Fruit fly (Drosophila melanogaster): ENCODE results near the gene CG15760.

CG15760 gene

DNA sequence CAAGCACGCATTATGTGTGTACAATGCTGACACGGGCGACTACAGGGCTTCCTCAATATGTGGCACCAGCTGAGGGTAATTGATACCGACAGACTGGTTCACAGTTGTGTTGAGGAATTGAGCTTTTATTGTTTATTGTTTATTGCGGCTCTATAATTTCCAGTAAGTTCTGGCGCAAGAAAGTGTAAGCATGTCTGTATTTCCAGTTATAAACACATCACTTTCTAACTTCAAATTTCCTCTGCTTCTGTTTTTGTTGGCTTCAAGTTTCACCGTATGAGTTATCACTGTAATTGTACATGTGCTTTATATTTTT, 43.0 kb upstream of the CG15760 start (continued):
- no peak for TF ChIP-seq Usf (GFP tag; optimal IDR thresholded peaks at IDR 0.05)
- 0 out of 2 replicates have a peak, but pooled peaks have one; percentile 28 for TF ChIP-seq CG16779 (GFP tag; IDR thresholded peaks at IDR 0.05)
- TF ChIP-seq PHDP (tag; optimal IDR thresholded peaks at IDR 0.05), result peak; percentile 72
- no peak for TF ChIP-seq stwl (tag; optimal IDR thresholded peaks at IDR 0.05)
- peak; percentile 84 for TF ChIP-seq shn (GFP tag; optimal IDR thresholded peaks at IDR 0.05)
- no peak for TF ChIP-seq Sry-β (GFP tag; optimal IDR thresholded peaks at IDR 0.05)
- peak; percentile 56 for TF ChIP-seq CG8281 (tag; optimal IDR thresholded peaks at IDR 0.05)
- no peak for TF ChIP-seq usp (GFP tag; optimal IDR thresholded peaks at IDR 0.05)
- peak; percentile 14 for TF ChIP-seq CG3995 (GFP tag; optimal IDR thresholded peaks at IDR 0.05)
- peak; percentile 66 for TF ChIP-seq oc (tag; optimal IDR thresholded peaks at IDR 0.05)
- TF ChIP-seq CG12236 (GFP tag; optimal IDR thresholded peaks at IDR 0.05), result peak; percentile 37
- peak in 1 of 2 experiments; percentile 66 for TF ChIP-seq Eip74EF (GFP tag; optimal IDR thresholded peaks at IDR 0.05)
- peak; percentile 57 for TF ChIP-seq CG12744 (GFP tag; optimal IDR thresholded peaks at IDR 0.05)
- TF ChIP-seq toy (GFP tag; IDR thresholded peaks at IDR 0.05), result no peak
- no peak for TF ChIP-seq CG34224 (GFP tag; IDR thresholded peaks at IDR 0.05; ENCODE audit: partially characterized antibody)
- TF ChIP-seq ash1 (GFP tag; optimal IDR thresholded peaks at IDR 0.05), result no peak
- TF ChIP-seq CG10321 (GFP tag; IDR thresholded peaks at IDR 0.05), result no peak
- TF ChIP-seq Side (GFP tag; optimal IDR thresholded peaks at IDR 0.05), result peak; percentile 77
- no peak for TF ChIP-seq sima (GFP tag; optimal IDR thresholded peaks at IDR 0.05)
- TF ChIP-seq CG10565 (GFP tag; optimal IDR thresholded peaks at IDR 0.05), result no peak
- no peak for TF ChIP-seq Ets97D (GFP tag; optimal IDR thresholded peaks at IDR 0.05)
- TF ChIP-seq Dek (tag; optimal IDR thresholded peaks at IDR 0.05), result peak; percentile 76
- peak; percentile 26 for TF ChIP-seq MTF-1 (GFP tag; optimal IDR thresholded peaks at IDR 0.05; ENCODE audit: borderline replicate concordance)
- TF ChIP-seq Aef1 (GFP tag; IDR thresholded peaks at IDR 0.05), result peak; percentile 69
- TF ChIP-seq GATAe (GFP tag; conservative IDR thresholded peaks at IDR 0.05), result peak; percentile 44; the same call in 1 of the 2 replicates
- TF ChIP-seq klu (GFP tag; IDR thresholded peaks at IDR 0.05), result peak; percentile 77
- TF ChIP-seq CG1832 (GFP tag; optimal IDR thresholded peaks at IDR 0.05), result no peak
- peak; percentile 66 for TF ChIP-seq pb (GFP tag; optimal IDR thresholded peaks at IDR 0.05)
- peak; percentile 58 for TF ChIP-seq Bteb2 (GFP tag; optimal IDR thresholded peaks at IDR 0.05)
- peak; percentile 74 for TF ChIP-seq CG2712 (tag; optimal IDR thresholded peaks at IDR 0.05)
- peak; percentile 70 for TF ChIP-seq Blimp-1 (GFP tag; optimal IDR thresholded peaks at IDR 0.05)
- peak; percentile 62 for TF ChIP-seq esg (GFP tag; conservative IDR thresholded peaks at IDR 0.05)
- no peak for TF ChIP-seq zen2 (GFP tag; IDR thresholded peaks at IDR 0.05; ENCODE audit: partially characterized antibody)
- no peak for TF ChIP-seq Lpt (GFP tag; optimal IDR thresholded peaks at IDR 0.05)
- TF ChIP-seq Nf-YB (GFP tag; optimal IDR thresholded peaks at IDR 0.05), result peak; percentile 34
- peak; percentile 46 for TF ChIP-seq CG6683 (GFP tag; optimal IDR thresholded peaks at IDR 0.05)
- peak; percentile 53 for TF ChIP-seq CG11398 (GFP tag; optimal IDR thresholded peaks at IDR 0.05)
- TF ChIP-seq CG1647 (GFP tag; optimal IDR thresholded peaks at IDR 0.05), result peak; percentile 71
- no peak for TF ChIP-seq pfk (GFP tag; optimal IDR thresholded peaks at IDR 0.05)
- peak; percentile 91 for TF ChIP-seq dysf (GFP tag; IDR thresholded peaks at IDR 0.05)
- TF ChIP-seq Camta (GFP tag; optimal IDR thresholded peaks at IDR 0.05), result peak; percentile 55
- TF ChIP-seq Opbp (GFP tag; IDR thresholded peaks at IDR 0.05; ENCODE audit: partially characterized antibody), result no peak
- peak; percentile 69 for TF ChIP-seq wor (GFP tag; IDR thresholded peaks at IDR 0.05)
- peak; percentile 72 for TF ChIP-seq CG1792 (GFP tag; optimal IDR thresholded peaks at IDR 0.05)
- peak; percentile 66 for TF ChIP-seq pum (GFP tag; optimal IDR thresholded peaks at IDR 0.05)
- TF ChIP-seq CG6654 (GFP tag; optimal IDR thresholded peaks at IDR 0.05), result peak; percentile 0
- TF ChIP-seq ap (GFP tag; IDR thresholded peaks at IDR 0.05), result peak; percentile 48
- no peak for TF ChIP-seq unc-4 (GFP tag; IDR thresholded peaks at IDR 0.05; ENCODE audit: partially characterized antibody)
- TF ChIP-seq CG13287 (GFP tag; IDR thresholded peaks at IDR 0.05; ENCODE audit: partially characterized antibody), result peak; percentile 22; the same call in 1 of the 2 replicates
- TF ChIP-seq org-1 (GFP tag; optimal IDR thresholded peaks at IDR 0.05), result peak; percentile 65
- peak; percentile 96 for TF ChIP-seq Med (GFP tag)
